Worm (Caenorhabditis elegans): ENCODE data around the gene C24D10.2.
A peak's percentile ranks its signal among the peaks of the same experiment; 100 is the strongest.

C24D10.2 gene

ce11 chrIV:5209390-5209789, 46.3 kb downstream of the C24D10.2 start, which contains the start of the genes Y59E9AL.36 and nbet-1 (continued):
- peak; percentile 34 for TF ChIP-seq sptf-2 (GFP tag; optimal IDR thresholded peaks at IDR 0.05)
- no peak for TF ChIP-seq hlh-12 (tag; optimal IDR thresholded peaks at IDR 0.05)
- no peak for TF ChIP-seq ceh-79 (tag; optimal IDR thresholded peaks at IDR 0.05)
- TF ChIP-seq bed-1 (GFP tag; IDR thresholded peaks at IDR 0.05): no peak
- no peak for TF ChIP-seq hrde-1 (tag; optimal IDR thresholded peaks at IDR 0.05; ENCODE audit: borderline replicate concordance)
- peak; percentile 27 for TF ChIP-seq nhr-80 (tag; optimal IDR thresholded peaks at IDR 0.05)
- peak; percentile 4 for TF ChIP-seq dpl-1 (GFP tag; optimal IDR thresholded peaks at IDR 0.05)
- no peak for TF ChIP-seq fkh-3 (tag; optimal IDR thresholded peaks at IDR 0.05)
- TF ChIP-seq Y95B8A.8 (GFP tag; IDR thresholded peaks at IDR 0.05): no peak
- TF ChIP-seq T26A5.8 (tag; optimal IDR thresholded peaks at IDR 0.05): no peak
- peak; percentile 60; the same call in 1 of the 2 replicates for TF ChIP-seq F33H1.4 (GFP tag; IDR thresholded peaks at IDR 0.05)
- TF ChIP-seq ztf-6 (GFP tag; IDR thresholded peaks at IDR 0.05): no peak
- no peak for TF ChIP-seq F39B2.1 (GFP tag; IDR thresholded peaks at IDR 0.05)
- no peak for TF ChIP-seq aptf-2 (GFP tag; conservative IDR thresholded peaks at IDR 0.05)
- no peak for TF ChIP-seq F55B11.4 (tag; optimal IDR thresholded peaks at IDR 0.05; ENCODE audit: borderline replicate concordance, insufficient read depth)
- TF ChIP-seq B0035.1 (tag; optimal IDR thresholded peaks at IDR 0.05): no peak
- TF ChIP-seq lsy-27 (tag; optimal IDR thresholded peaks at IDR 0.05; ENCODE audit: borderline replicate concordance, insufficient read depth): no peak
- no peak for TF ChIP-seq gei-17 (GFP tag; optimal IDR thresholded peaks at IDR 0.05)
- no peak for TF ChIP-seq rpc-1 (optimal IDR thresholded peaks at IDR 0.05)
- TF ChIP-seq rpc-1 (tag; optimal IDR thresholded peaks at IDR 0.05): no peak
- TF ChIP-seq Y56A3A.18 (GFP tag; IDR thresholded peaks at IDR 0.05): no peak
- TF ChIP-seq athp-1 (tag; optimal IDR thresholded peaks at IDR 0.05): peak; percentile 75
- TF ChIP-seq pbrm-1 (GFP tag; IDR thresholded peaks at IDR 0.05): peak; percentile 52; the same call in 1 of the 2 replicates
- no peak for TF ChIP-seq aptf-3 (GFP tag; IDR thresholded peaks at IDR 0.05)
- no peak for TF ChIP-seq lin-26 (GFP tag; IDR thresholded peaks at IDR 0.05)
- no peak for TF ChIP-seq unc-62 (GFP tag; optimal IDR thresholded peaks at IDR 0.05)
- no peak for TF ChIP-seq sea-2 (GFP tag; IDR thresholded peaks at IDR 0.05)
- peak; percentile 71 for TF ChIP-seq lin-54 (GFP tag; optimal IDR thresholded peaks at IDR 0.05)
- no peak for TF ChIP-seq ceh-100 (GFP tag; IDR thresholded peaks at IDR 0.05)
- no peak for TF ChIP-seq B0261.1 (tag; optimal IDR thresholded peaks at IDR 0.05)
- TF ChIP-seq cebp-2 (GFP tag; IDR thresholded peaks at IDR 0.05): no peak
- peak; percentile 75 for TF ChIP-seq snpc-4 (GFP tag; optimal IDR thresholded peaks at IDR 0.05)
- peak in 3 of 4 experiments; percentile 90 to 92 (median 92) for TF ChIP-seq snpc-4 (tag; optimal IDR thresholded peaks at IDR 0.05)
- TF ChIP-seq K12H6.12 (tag; optimal IDR thresholded peaks at IDR 0.05): peak; percentile 36
- no peak for TF ChIP-seq ccch-3 (GFP tag; optimal IDR thresholded peaks at IDR 0.05)
- no peak for TF ChIP-seq ets-4 (GFP tag; optimal IDR thresholded peaks at IDR 0.05)
- no peak for TF ChIP-seq T07F8.4 (tag; optimal IDR thresholded peaks at IDR 0.05)
- no peak for TF ChIP-seq rec-8 (tag; optimal IDR thresholded peaks at IDR 0.05)
- peak; percentile 59; the same call in 1 of the 2 replicates for TF ChIP-seq ceh-91 (GFP tag; IDR thresholded peaks at IDR 0.05)
- peak; percentile 60 for TF ChIP-seq lsl-1 (GFP tag; optimal IDR thresholded peaks at IDR 0.05)
- no peak for TF ChIP-seq die-1 (tag; optimal IDR thresholded peaks at IDR 0.05)

- no peak for TF ChIP-seq snpc-1.3 (tag; optimal IDR thresholded peaks at IDR 0.05; ENCODE audit: insufficient read depth)
- TF ChIP-seq F23B12.7 (tag; optimal IDR thresholded peaks at IDR 0.05; ENCODE audit: insufficient read depth): no peak
- TF ChIP-seq nhr-90 (tag; optimal IDR thresholded peaks at IDR 0.05): no peak
- TF ChIP-seq mes-4 (tag; optimal IDR thresholded peaks at IDR 0.05): no peak
- TF ChIP-seq sdz-38 (tag; optimal IDR thresholded peaks at IDR 0.05): no peak
- no peak for TF ChIP-seq F57C9.4 (tag; optimal IDR thresholded peaks at IDR 0.05)
- TF ChIP-seq lsl-1 (GFP tag; optimal IDR thresholded peaks at IDR 0.05): peak; percentile 75
- TF ChIP-seq tbp1 (GFP tag; optimal IDR thresholded peaks at IDR 0.05): peak; percentile 7
- TF ChIP-seq Y67H2A.10 (GFP tag; conservative IDR thresholded peaks at IDR 0.05): no peak
- no peak for TF ChIP-seq egl-18 (GFP tag; IDR thresholded peaks at IDR 0.05)
- no peak for TF ChIP-seq F10E7.11 (tag; optimal IDR thresholded peaks at IDR 0.05)
- no peak for TF ChIP-seq lag-1 (GFP tag; IDR thresholded peaks at IDR 0.05)
These were observed 47.5 kb downstream of the C24D10.2 start for ce11 chrIV:5210606-5211005.

Measured in whole organism, young adult.